Fruit fly (Drosophila melanogaster): ENCODE measurements around the gene mRpS34.

The mRpS34 gene

DNA sequence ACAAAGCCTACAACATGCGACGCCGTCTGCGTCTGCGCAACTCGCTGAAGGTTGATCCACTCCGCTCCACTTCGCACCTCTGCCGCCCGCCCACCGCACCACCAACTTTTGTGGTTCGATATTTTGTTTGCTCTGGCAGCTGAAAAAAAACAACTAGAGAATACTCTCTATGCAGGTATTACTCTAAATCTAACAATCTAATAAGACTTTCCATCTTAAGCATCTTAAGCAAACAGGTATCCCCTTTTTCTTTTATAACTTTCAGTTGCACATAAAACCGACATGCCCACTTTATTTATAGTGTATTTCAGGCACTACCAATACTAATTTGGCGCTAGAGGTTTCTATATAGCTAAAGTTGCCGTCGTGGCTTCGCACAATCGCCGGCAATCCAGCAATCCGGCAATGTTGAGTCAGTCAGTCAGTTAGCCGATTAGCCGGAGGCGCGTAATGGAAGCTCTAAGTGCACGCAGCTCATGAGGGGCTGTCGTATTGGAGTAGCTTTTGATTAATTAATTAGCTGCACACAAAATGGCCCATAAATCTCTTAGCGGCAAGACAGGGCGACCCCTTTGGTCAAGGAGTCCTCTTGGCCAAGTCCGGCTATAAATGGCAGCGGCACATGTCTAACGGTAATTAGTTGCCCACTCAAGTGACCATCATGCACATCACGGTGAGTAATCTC lies 19.5 kb upstream of the mRpS34 start, which contains the start of gene CG13058:
Gene CG13058, plus strand, starts transcription at position 635 of the 685 bp plus-strand sequence.
- TF ChIP-seq H2.0 (GFP tag; IDR thresholded peaks at IDR 0.05) (peak; percentile 81), Hsf (GFP tag; optimal IDR thresholded peaks at IDR 0.05) (peak; percentile 57), en (GFP tag; optimal IDR thresholded peaks at IDR 0.05) (no peak), run (tag; optimal IDR thresholded peaks at IDR 0.05) (peak; percentile 32), rib (GFP tag; IDR thresholded peaks at IDR 0.05) (no peak), CG9437 (GFP tag; optimal IDR thresholded peaks at IDR 0.05) (peak; percentile 50), CG3838 (GFP tag; optimal IDR thresholded peaks at IDR 0.05) (peak; percentile 18), Chrac-16 (GFP tag; optimal IDR thresholded peaks at IDR 0.05) (peak; percentile 40), CG8281 (tag; optimal IDR thresholded peaks at IDR 0.05) (peak; percentile 79), esg (GFP tag; conservative IDR thresholded peaks at IDR 0.05) (peak; percentile 81), GATAe (GFP tag; conservative IDR thresholded peaks at IDR 0.05) (no peak), bab2 (GFP tag; optimal IDR thresholded peaks at IDR 0.05) (no peak), org-1 (GFP tag; optimal IDR thresholded peaks at IDR 0.05) (peak; percentile 50), Sox100B (GFP tag; optimal IDR thresholded peaks at IDR 0.05) (peak; percentile 53), HmgZ (tag; optimal IDR thresholded peaks at IDR 0.05) (peak; percentile 65), grau (tag; optimal IDR thresholded peaks at IDR 0.05) (peak; percentile 79), CG10147 (GFP tag; optimal IDR thresholded peaks at IDR 0.05) (peak; percentile 60), Meics (GFP tag; optimal IDR thresholded peaks at IDR 0.05) (peak; percentile 61), MESR4 (GFP tag; optimal IDR thresholded peaks at IDR 0.05) (no peak), HmgD (GFP tag; optimal IDR thresholded peaks at IDR 0.05) (no peak), CG10654 (GFP tag; optimal IDR thresholded peaks at IDR 0.05) (no peak), Mes4 (GFP tag; optimal IDR thresholded peaks at IDR 0.05) (peak; percentile 25), pzg (GFP tag; optimal IDR thresholded peaks at IDR 0.05) (no peak), pb (GFP tag; optimal IDR thresholded peaks at IDR 0.05) (no peak), Dek (tag; optimal IDR thresholded peaks at IDR 0.05) (peak; percentile 60), Hr3 (GFP tag; optimal IDR thresholded peaks at IDR 0.05) (peak; percentile 48), Ptx1 (GFP tag; IDR thresholded peaks at IDR 0.05) (peak; percentile 64), lola (GFP tag; optimal IDR thresholded peaks at IDR 0.05) (no peak), E2f1 (GFP tag; IDR thresholded peaks at IDR 0.05) (no peak), CG11723 (GFP tag; optimal IDR thresholded peaks at IDR 0.05) (peak; percentile 24), kah (GFP tag; optimal IDR thresholded peaks at IDR 0.05) (peak; percentile 19), CG18619 (GFP tag; optimal IDR thresholded peaks at IDR 0.05) (peak; percentile 61), Hr51 (GFP tag; optimal IDR thresholded peaks at IDR 0.05) (peak in 1 of 2 experiments; percentile 86), Dbx (GFP tag; IDR thresholded peaks at IDR 0.05) (peak; percentile 64; the same call in 2 of the 3 replicates), bowl (GFP tag; IDR thresholded peaks at IDR 0.05) (peak; percentile 77), Oli (tag; optimal IDR thresholded peaks at IDR 0.05) (peak; percentile 74), Fer2 (tag; optimal IDR thresholded peaks at IDR 0.05) (no peak), CG2199 (GFP tag; IDR thresholded peaks at IDR 0.05) (no peak), CG1024 (GFP tag; IDR thresholded peaks at IDR 0.05) (peak; percentile 59), ab (GFP tag; optimal IDR thresholded peaks at IDR 0.05) (no peak), CG18011 (GFP tag; optimal IDR thresholded peaks at IDR 0.05) (no peak), odd (GFP tag; optimal IDR thresholded peaks at IDR 0.05) (peak; percentile 64), Oaz (GFP tag; IDR thresholded peaks at IDR 0.05) (peak; percentile 66), CG31441 (GFP tag; IDR thresholded peaks at IDR 0.05) (0 out of 2 replicates have a peak, but pooled peaks have one; percentile 42), Aef1 (GFP tag; IDR thresholded peaks at IDR 0.05) (peak; percentile 64), jing (GFP tag; optimal IDR thresholded peaks at IDR 0.05) (peak; percentile 42), Deaf1 (tag; optimal IDR thresholded peaks at IDR 0.05) (no peak), wor (GFP tag; IDR thresholded peaks at IDR 0.05) (peak; percentile 41; the same call in 1 of the 2 replicates), CG11456 (GFP tag; IDR thresholded peaks at IDR 0.05) (no peak), CG13894 (tag; optimal IDR thresholded peaks at IDR 0.05) (peak; percentile 53)
